Worm (Caenorhabditis elegans): ENCODE measurements around the gene kel-8.

DNA sequence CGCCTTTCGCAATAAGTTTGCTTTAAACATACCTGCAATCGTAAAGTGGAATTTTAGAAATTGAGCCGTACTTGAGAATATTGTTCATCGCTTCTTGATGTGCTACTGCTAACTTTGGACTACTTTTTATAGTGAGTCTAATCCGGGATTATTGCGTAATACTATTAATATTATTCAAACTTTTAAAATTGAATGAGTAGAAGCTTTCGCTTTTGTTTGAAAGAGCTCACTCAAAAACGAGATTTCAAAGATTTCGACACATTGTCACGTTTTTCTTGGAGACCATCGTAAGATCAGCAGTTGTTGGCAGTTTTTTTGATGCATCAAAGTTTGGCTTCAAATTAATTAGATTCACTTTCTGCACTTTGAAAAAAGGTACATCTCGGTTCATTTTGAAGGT is 42.3 kb downstream of the kel-8 start, which contains the start of gene srt-28:
- TF ChIP-seq zip-4 (GFP tag; optimal IDR thresholded peaks at IDR 0.05) (no peak), ama-1 (optimal IDR thresholded peaks at IDR 0.05) (no peak), snpc-4 (tag; optimal IDR thresholded peaks at IDR 0.05) (no peak), nhr-77 (tag; optimal IDR thresholded peaks at IDR 0.05) (no peak), ces-1 (GFP tag; optimal IDR thresholded peaks at IDR 0.05) (no peak), jun-1 (tag; optimal IDR thresholded peaks at IDR 0.05) (no peak), unc-30 (tag; optimal IDR thresholded peaks at IDR 0.05) (no peak), egl-27 (tag; optimal IDR thresholded peaks at IDR 0.05) (no peak), nhr-76 (tag; optimal IDR thresholded peaks at IDR 0.05) (no peak), efl-3 (GFP tag; optimal IDR thresholded peaks at IDR 0.05) (no peak)

All from whole organism, L1 larva.